Fruit fly (Drosophila melanogaster) whole organism, embryonic: ENCODE measurements around the gene Patr-1.
A peak's percentile ranks its signal among the peaks of the same experiment; 100 is the strongest.

Experiments used
- C15 ChIP-seq: fragments of 200-800 bp; sonication (Bioruptor generic); IDR thresholded peaks from 3 replicates; pipeline ENCODE4 v1.3.6; 2022; ENCODE audit warnings: missing biosample characterization, missing genetic modification characterization
- CG10366 ChIP-seq: fragments of 200-800 bp; sonication (Bioruptor generic); IDR thresholded peaks from 2 replicates; pipeline ENCODE4 v1.3.6; 2022; ENCODE audit warnings: missing biosample characterization, missing genetic modification characterization
- CG11696 ChIP-seq: fragments of 200-800 bp; sonication (Bioruptor generic); IDR thresholded peaks from 2 replicates; pipeline ENCODE4 v1.3.6; 2022; ENCODE audit warnings: missing biosample characterization, missing genetic modification characterization
- CG12071 ChIP-seq: fragments of 200-800 bp; sonication (Bioruptor generic); optimal IDR thresholded peaks from 3 replicates; lab custom pipeline; 2018; ENCODE audit warnings: missing biosample characterization, mild to moderate bottlenecking, missing genetic modification characterization
- CG12769 ChIP-seq: fragments of 200-800 bp; sonication (Bioruptor generic); optimal IDR thresholded peaks from 2 replicates; lab custom pipeline; 2019; ENCODE audit warnings: missing biosample characterization, mild to moderate bottlenecking, missing genetic modification characterization, moderate library complexity
- CG14014 ChIP-seq: fragments of 200-800 bp; sonication (Bioruptor generic); IDR thresholded peaks from 2 replicates; pipeline ENCODE4 v1.3.6; 2022; ENCODE audit warnings: missing biosample characterization, missing genetic modification characterization
- CG1647 ChIP-seq: fragments of 200-800 bp; sonication (Bioruptor generic); optimal IDR thresholded peaks from 3 replicates; lab custom pipeline; 2016; ENCODE audit warnings: missing biosample characterization, missing genetic modification characterization
- CG16813 ChIP-seq: fragments of 200-800 bp; sonication (Bioruptor generic); IDR thresholded peaks from 3 replicates; pipeline ENCODE4 v1.3.6; 2022; ENCODE audit warnings: missing biosample characterization, missing genetic modification characterization; ENCODE audit not compliant: partially characterized antibody
- CG18262 ChIP-seq: fragments of 200-800 bp; optimal IDR thresholded peaks from 3 replicates; lab custom pipeline; 2019; ENCODE audit warnings: missing biosample characterization, mild to moderate bottlenecking, missing genetic modification characterization, moderate library complexity
- CG18764 ChIP-seq: fragments of 200-800 bp; sonication (Bioruptor generic); optimal IDR thresholded peaks from 3 replicates; lab custom pipeline; 2016; ENCODE audit warnings: missing biosample characterization, missing genetic modification characterization
- CG2129 ChIP-seq: fragments of 200-800 bp; sonication (Bioruptor generic); IDR thresholded peaks from 2 replicates; pipeline ENCODE4 v1.3.6; 2022; ENCODE audit warnings: missing biosample characterization, missing genetic modification characterization; ENCODE audit not compliant: partially characterized antibody
- CG2199 ChIP-seq: fragments of 200-800 bp; sonication (Bioruptor generic); IDR thresholded peaks from 3 replicates; pipeline ENCODE4 v1.3.6; 2022; ENCODE audit warnings: missing biosample characterization, missing genetic modification characterization
- CG31365 ChIP-seq: fragments of 200-800 bp; sonication (Bioruptor generic); optimal IDR thresholded peaks from 2 replicates; lab custom pipeline; 2018; ENCODE audit warnings: missing biosample characterization, mild to moderate bottlenecking, missing genetic modification characterization
- CG3163 ChIP-seq: fragments of 200-800 bp; sonication (Bioruptor generic); optimal IDR thresholded peaks from 3 replicates; lab custom pipeline; 2016; ENCODE audit warnings: missing biosample characterization, missing genetic modification characterization
- CG3847 ChIP-seq: fragments of 200-800 bp; sonication (Bioruptor generic); IDR thresholded peaks from 2 replicates; pipeline ENCODE4 v1.3.6; 2022; ENCODE audit warnings: missing biosample characterization, missing genetic modification characterization
- CG4360 ChIP-seq: fragments of 200-800 bp; sonication (Bioruptor generic); IDR thresholded peaks from 2 replicates; pipeline ENCODE4 v1.3.6; 2022; ENCODE audit warnings: missing biosample characterization, missing genetic modification characterization
- CG6654 ChIP-seq: fragments of 200-800 bp; sonication (Bioruptor generic); optimal IDR thresholded peaks from 2 replicates; lab custom pipeline; 2017; ENCODE audit warnings: missing biosample characterization, mild to moderate bottlenecking, missing genetic modification characterization
- CG6791 ChIP-seq: fragments of 200-800 bp; sonication (Bioruptor generic); IDR thresholded peaks from 3 replicates; pipeline ENCODE4 v1.3.6; 2022; ENCODE audit warnings: missing biosample characterization, missing genetic modification characterization; ENCODE audit not compliant: partially characterized antibody
- CG6813 ChIP-seq: fragments of 200-800 bp; sonication (Bioruptor generic); optimal IDR thresholded peaks from 2 replicates; lab custom pipeline; 2017; ENCODE audit warnings: missing biosample characterization, missing genetic modification characterization, mild to moderate bottlenecking, moderate library complexity, missing genetic modification reagents
- CG7372 ChIP-seq: fragments of 200-800 bp; sonication (Bioruptor generic); IDR thresholded peaks from 2 replicates; pipeline ENCODE4 v1.3.6; 2022; ENCODE audit warnings: missing biosample characterization, missing genetic modification characterization
- CG7556 ChIP-seq: fragments of 200-800 bp; sonication (Bioruptor generic); optimal IDR thresholded peaks from 2 replicates; lab custom pipeline; 2017; ENCODE audit warnings: missing biosample characterization, mild to moderate bottlenecking, missing genetic modification characterization
- CG8388 ChIP-seq: fragments of 200-800 bp; sonication (Bioruptor generic); optimal IDR thresholded peaks from 2 replicates; lab custom pipeline; 2019; ENCODE audit warnings: missing biosample characterization, mild to moderate bottlenecking, missing genetic modification characterization, moderate library complexity
- CG8924 ChIP-seq: fragments of 200-800 bp; optimal IDR thresholded peaks from 3 replicates; lab custom pipeline; 2019; ENCODE audit warnings: missing biosample characterization, mild to moderate bottlenecking, missing genetic modification characterization, moderate library complexity
- CG8944 ChIP-seq: fragments of 200-800 bp; sonication (Bioruptor generic); optimal IDR thresholded peaks from 3 replicates; lab custom pipeline; 2016; ENCODE audit warnings: missing biosample characterization, missing genetic modification characterization
- CG9609 ChIP-seq: fragments of 200-800 bp; sonication (Bioruptor generic); optimal IDR thresholded peaks from 3 replicates; lab custom pipeline; 2016; ENCODE audit warnings: missing biosample characterization, missing genetic modification characterization
- D ChIP-seq, 2 experiments: fragments of 200-800 bp in 1 of 2; fragments of >200 bp in 1 of 2; sonication (Bioruptor generic) in 1 of 2; optimal IDR thresholded peaks; 2 replicates in 1 of 2; 3 replicates in 1 of 2; lab custom pipeline; 2017; ENCODE audit warnings: mild to moderate bottlenecking in 1 of 2, missing biosample characterization in 1 of 2, missing genetic modification characterization in 1 of 2, missing genetic modification reagents in 1 of 2
- D19A ChIP-seq: fragments of 200-800 bp; optimal IDR thresholded peaks from 3 replicates; lab custom pipeline; 2019; ENCODE audit warnings: missing biosample characterization, mild to moderate bottlenecking, missing genetic modification characterization, moderate library complexity
- D19B ChIP-seq: fragments of 200-800 bp; sonication (Bioruptor generic); optimal IDR thresholded peaks from 2 replicates; lab custom pipeline; 2017; ENCODE audit warnings: missing biosample characterization, mild to moderate bottlenecking, missing genetic modification characterization
- E2f1 ChIP-seq: fragments of 200-800 bp; sonication (Bioruptor generic); IDR thresholded peaks from 2 replicates; pipeline ENCODE4 v1.3.6; 2022; ENCODE audit warnings: missing biosample characterization, missing genetic modification characterization
- Hsf ChIP-seq: fragments of 200-800 bp; sonication (Bioruptor generic); optimal IDR thresholded peaks from 3 replicates; lab custom pipeline; 2016; ENCODE audit warnings: missing biosample characterization, missing genetic modification characterization
- ara ChIP-seq: fragments of 200-800 bp; sonication (Bioruptor generic); IDR thresholded peaks from 2 replicates; pipeline ENCODE4 v1.3.6; 2022; ENCODE audit warnings: missing biosample characterization, missing genetic modification characterization
- bowl ChIP-seq: fragments of 200-800 bp; sonication (Bioruptor generic); IDR thresholded peaks from 2 replicates; pipeline ENCODE4 v1.3.6; 2022; ENCODE audit warnings: missing biosample characterization, missing genetic modification characterization
- bsh ChIP-seq, 2 experiments: fragments of 200-800 bp; sonication (Bioruptor generic); optimal IDR thresholded peaks; 2 replicates each; lab custom pipeline; 2017 to 2018; ENCODE audit warnings: mild to moderate bottlenecking in 2 of 2, missing biosample characterization in 2 of 2, missing genetic modification characterization in 2 of 2, moderate library complexity in 1 of 2
- btn ChIP-seq: fragments of 200-800 bp; sonication (Bioruptor generic); optimal IDR thresholded peaks from 2 replicates; lab custom pipeline; 2016; ENCODE audit warnings: missing biosample characterization, missing genetic modification characterization
- croc ChIP-seq: fragments of 200-800 bp; sonication (Bioruptor generic); conservative IDR thresholded peaks from 3 replicates; pipeline ENCODE4 v1.3.6; 2022; ENCODE audit warnings: missing biosample characterization, missing genetic modification characterization
- fu2 ChIP-seq: fragments of 200-800 bp; sonication (Bioruptor generic); optimal IDR thresholded peaks from 2 replicates; lab custom pipeline; 2016; ENCODE audit warnings: missing biosample characterization, missing genetic modification characterization
- hbn ChIP-seq: fragments of 200-800 bp; sonication (Bioruptor generic); IDR thresholded peaks from 2 replicates; pipeline ENCODE4 v1.3.6; 2022; ENCODE audit warnings: missing biosample characterization, missing genetic modification characterization; ENCODE audit not compliant: partially characterized antibody
- lab ChIP-seq: fragments of 200-800 bp; sonication (Bioruptor generic); optimal IDR thresholded peaks from 3 replicates; lab custom pipeline; 2017; ENCODE audit warnings: missing biosample characterization, missing genetic modification characterization, mild to moderate bottlenecking, moderate library complexity, missing genetic modification reagents
- maf-S ChIP-seq: fragments of 200-800 bp; sonication (Bioruptor generic); optimal IDR thresholded peaks from 2 replicates; lab custom pipeline; 2016; ENCODE audit warnings: missing biosample characterization, missing genetic modification characterization
- oc ChIP-seq: fragments of 200-800 bp; sonication (Bioruptor generic); optimal IDR thresholded peaks from 2 replicates; lab custom pipeline; 2018; ENCODE audit warnings: missing biosample characterization, mild to moderate bottlenecking, missing genetic modification characterization, moderate library complexity
- odd ChIP-seq: fragments of 200-800 bp; sonication (Bioruptor generic); optimal IDR thresholded peaks from 2 replicates; lab custom pipeline; 2017; ENCODE audit warnings: missing biosample characterization, mild to moderate bottlenecking, missing genetic modification characterization
- pb ChIP-seq: fragments of 200-800 bp; sonication (Bioruptor generic); optimal IDR thresholded peaks from 3 replicates; lab custom pipeline; 2016; ENCODE audit warnings: missing biosample characterization, missing genetic modification characterization
- run ChIP-seq: fragments of 200-800 bp; sonication (Bioruptor generic); optimal IDR thresholded peaks from 3 replicates; lab custom pipeline; 2018; ENCODE audit warnings: missing biosample characterization, mild to moderate bottlenecking, missing genetic modification characterization
- seq ChIP-seq: fragments of 200-800 bp; sonication (Bioruptor generic); IDR thresholded peaks from 2 replicates; pipeline ENCODE4 v1.3.6; 2022; ENCODE audit warnings: missing biosample characterization, missing genetic modification characterization
- shn ChIP-seq: fragments of 200-800 bp; sonication (Bioruptor generic); optimal IDR thresholded peaks from 3 replicates; lab custom pipeline; 2016; ENCODE audit warnings: missing biosample characterization, missing genetic modification characterization
- sima ChIP-seq: fragments of 200-800 bp; sonication (Bioruptor generic); optimal IDR thresholded peaks from 2 replicates; lab custom pipeline; 2016; ENCODE audit warnings: missing biosample characterization, missing genetic modification characterization
- sob ChIP-seq: fragments of 200-800 bp; sonication (Bioruptor generic); IDR thresholded peaks from 2 replicates; pipeline ENCODE4 v1.3.6; 2022; ENCODE audit warnings: missing biosample characterization, missing genetic modification characterization
- sqz ChIP-seq: fragments of 200-800 bp; sonication (Bioruptor generic); optimal IDR thresholded peaks from 3 replicates; lab custom pipeline; 2018; ENCODE audit warnings: missing biosample characterization, mild to moderate bottlenecking, missing genetic modification characterization
- twi ChIP-seq: fragments of 200-800 bp; optimal IDR thresholded peaks from 2 replicates; lab custom pipeline; 2019; ENCODE audit warnings: missing biosample characterization, mild to moderate bottlenecking, missing genetic modification characterization, moderate library complexity

The Patr-1 gene

DNA sequence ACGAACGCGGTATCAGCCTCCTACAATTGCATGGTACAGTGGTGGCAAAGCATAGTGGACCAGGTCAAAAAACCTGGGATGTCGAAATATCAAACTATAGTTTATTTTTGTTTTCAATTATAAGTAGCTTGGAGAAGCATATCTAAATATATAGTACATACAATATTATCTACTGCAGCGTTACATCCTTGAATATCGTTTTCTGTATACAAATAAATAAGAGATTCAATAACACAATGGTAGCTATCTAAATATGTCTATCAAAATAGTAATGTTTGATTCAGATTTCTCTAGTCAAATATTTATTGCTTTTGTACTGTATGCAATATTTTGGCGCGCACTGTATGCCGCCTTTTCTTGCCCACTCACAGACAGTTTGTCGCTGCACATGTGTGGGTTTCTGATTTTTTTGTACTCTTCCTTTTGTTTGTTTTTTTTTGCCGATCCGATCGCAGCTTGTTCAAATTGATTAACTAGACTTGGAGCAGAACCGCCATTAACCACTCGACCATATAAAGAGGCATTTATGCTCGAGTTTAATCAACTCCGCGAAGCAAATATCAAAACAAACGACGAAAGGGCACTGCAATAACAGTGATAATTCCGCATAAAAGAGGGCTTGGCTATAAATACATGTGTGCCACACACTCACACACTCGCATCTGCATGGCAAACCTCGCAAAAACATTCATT, 37.4 kb downstream of the Patr-1 start (continued):
- TF ChIP-seq maf-S (GFP tag; lab: Kevin White, UChicago): peak; percentile 87
- TF ChIP-seq Hsf (GFP tag; lab: Kevin White, UChicago): peak; percentile 95
- TF ChIP-seq C15: peak; percentile 73; the same call in 2 of the 3 replicates
- TF ChIP-seq CG4360 (GFP tag; lab: Robert Waterston, UW): peak; percentile 69
- TF ChIP-seq pb: peak; percentile 85
- peak; percentile 88 for TF ChIP-seq sqz (GFP tag; lab: Kevin White, UChicago)
- peak; percentile 98 for TF ChIP-seq CG18262 (tag; lab: Kevin White, UChicago)
- peak; percentile 73 for TF ChIP-seq CG1647 (GFP tag; lab: Kevin White, UChicago)
- TF ChIP-seq hbn (GFP tag; lab: Robert Waterston, UW): no peak
- TF ChIP-seq CG8388 (GFP tag; lab: Kevin White, UChicago): peak; percentile 99
- TF ChIP-seq CG2129 (GFP tag; lab: Robert Waterston, UW): no peak
- peak; percentile 88 for TF ChIP-seq croc
- peak; percentile 84 for TF ChIP-seq twi
- TF ChIP-seq CG16813 (GFP tag; lab: Robert Waterston, UW): no peak
- TF ChIP-seq CG6654 (GFP tag; lab: Kevin White, UChicago): peak; percentile 85
- TF ChIP-seq CG3163 (GFP tag; lab: Kevin White, UChicago): peak; percentile 61
- TF ChIP-seq CG10366 (GFP tag; lab: Robert Waterston, UW): peak; percentile 91
- peak; percentile 83 for TF ChIP-seq shn (GFP tag; lab: Kevin White, UChicago)
- no peak for TF ChIP-seq CG6791
- peak; percentile 84 for TF ChIP-seq CG11696 (GFP tag; lab: Robert Waterston, UW)
- TF ChIP-seq sob: peak; percentile 91
- TF ChIP-seq oc (tag; lab: Kevin White, UChicago): peak; percentile 94
- TF ChIP-seq odd (GFP tag; lab: Kevin White, UChicago): peak; percentile 97
- peak; percentile 98 for TF ChIP-seq CG7556
- peak; percentile 87 for TF ChIP-seq CG9609 (GFP tag; lab: Kevin White, UChicago)
- TF ChIP-seq run (tag; lab: Kevin White, UChicago): peak; percentile 95
- TF ChIP-seq D (optimal IDR thresholded peaks at IDR 0.05; lab: Kevin White, UChicago): no peak
- TF ChIP-seq D (GFP tag; optimal IDR thresholded peaks at IDR 0.05; lab: Kevin White, UChicago): peak; percentile 95
- TF ChIP-seq CG14014 (GFP tag; lab: Robert Waterston, UW): peak; percentile 93
- peak; percentile 90 for TF ChIP-seq CG12071 (GFP tag; lab: Kevin White, UChicago)
- peak; percentile 78 for TF ChIP-seq fu2 (GFP tag; lab: Kevin White, UChicago)
- peak; percentile 88 for TF ChIP-seq CG7372
- peak; percentile 88 for TF ChIP-seq CG3847
- TF ChIP-seq CG8944 (GFP tag; lab: Kevin White, UChicago): peak; percentile 84
- peak; percentile 96 for TF ChIP-seq CG8924 (tag; lab: Kevin White, UChicago)
- TF ChIP-seq CG12769 (tag; lab: Kevin White, UChicago): peak; percentile 90
- peak; percentile 87 for TF ChIP-seq CG2199
- peak; percentile 96 for TF ChIP-seq seq (GFP tag; lab: Robert Waterston, UW)
- TF ChIP-seq sima (GFP tag; lab: Kevin White, UChicago): peak; percentile 82
- peak; percentile 96 for TF ChIP-seq lab (GFP tag; lab: Kevin White, UChicago)
- peak; percentile 94 for TF ChIP-seq E2f1 (GFP tag; lab: Robert Waterston, UW)
- peak; percentile 75; the same call in 1 of the 2 replicates for TF ChIP-seq bowl (GFP tag; lab: Robert Waterston, UW)
- peak; percentile 93 for TF ChIP-seq D19A (tag; lab: Kevin White, UChicago)
- TF ChIP-seq CG18764 (GFP tag; lab: Kevin White, UChicago): peak; percentile 91
- peak; percentile 80 for TF ChIP-seq CG31365 (tag; lab: Kevin White, UChicago)
- TF ChIP-seq bsh (GFP tag; optimal IDR thresholded peaks at IDR 0.05; lab: Kevin White, UChicago): peak; percentile 96 to 97
- peak; percentile 94 for TF ChIP-seq CG6813 (GFP tag; lab: Kevin White, UChicago)
- TF ChIP-seq ara (GFP tag; lab: Robert Waterston, UW): peak; percentile 88
- peak; percentile 71 for TF ChIP-seq btn (GFP tag; lab: Kevin White, UChicago)
- peak; percentile 88 for TF ChIP-seq D19B (GFP tag; lab: Kevin White, UChicago)
